Worm (Caenorhabditis elegans) whole organism, L4 larva: ENCODE results near the gene cyn-8.

Experiments
- D1046.2 ChIP-seq: fragments of 200-800 bp; sonication (Bioruptor generic); IDR thresholded peaks from 2 replicates; pipeline ENCODE4 v1.3.6; 2022; ENCODE audit warnings: missing genetic modification characterization, missing compliant biosample characterization
- F37D6.2 ChIP-seq: sonication (generic microtip); optimal IDR thresholded peaks from 2 replicates; lab custom pipeline; 2016; ENCODE audit warnings: mild to moderate bottlenecking, missing genetic modification characterization, missing compliant biosample characterization
- F44E2.7 ChIP-seq: fragments of 200-800 bp; sonication (Bioruptor generic); IDR thresholded peaks from 2 replicates; pipeline ENCODE4 v2.1.2; 2022; ENCODE audit warnings: missing genetic modification characterization, missing compliant biosample characterization
- F49E8.2 ChIP-seq: sonication (generic microtip); optimal IDR thresholded peaks from 2 replicates; lab custom pipeline; 2016; ENCODE audit warnings: missing compliant biosample characterization, mild to moderate bottlenecking, missing genetic modification characterization, borderline replicate concordance
- T20F7.1 ChIP-seq: fragments of 200-800 bp; sonication (Bioruptor generic); optimal IDR thresholded peaks from 2 replicates; lab custom pipeline; 2018; ENCODE audit warnings: mild to moderate bottlenecking, missing genetic modification characterization, missing compliant biosample characterization
- Y105C5A.15 ChIP-seq: fragments of 200-800 bp; sonication (Bioruptor generic); IDR thresholded peaks from 2 replicates; pipeline ENCODE4 v1.3.6; 2022; ENCODE audit warnings: missing genetic modification characterization, missing compliant biosample characterization
- Y5F2A.4 ChIP-seq: fragments of 200-800 bp; sonication (Bioruptor generic); optimal IDR thresholded peaks from 2 replicates; lab custom pipeline; 2018; ENCODE audit warnings: mild to moderate bottlenecking, missing genetic modification characterization, missing compliant biosample characterization
- aha-1 ChIP-seq: fragments of 150-350 bp; peaks from one replicate; lab custom pipeline; 2014; ENCODE audit warnings: missing biosample characterization, missing genetic modification characterization
- ceh-32 ChIP-seq: sonication (generic microtip); optimal IDR thresholded peaks from 2 replicates; lab custom pipeline; 2016; ENCODE audit warnings: mild to moderate bottlenecking, missing genetic modification characterization, missing compliant biosample characterization; ENCODE audit not compliant: poor library complexity
- ceh-62 ChIP-seq: sonication (generic microtip); optimal IDR thresholded peaks from 2 replicates; lab custom pipeline; 2017; ENCODE audit warnings: missing biosample characterization, missing genetic modification characterization
- ctbp-1 ChIP-seq: fragments of 200-800 bp; sonication (Bioruptor generic); IDR thresholded peaks from 2 replicates; pipeline ENCODE4 v1.3.6; 2022; ENCODE audit warnings: missing genetic modification reagents, missing genetic modification characterization, missing compliant biosample characterization
- dmd-6 ChIP-seq: fragments of 200-800 bp; sonication (Bioruptor generic); IDR thresholded peaks from 2 replicates; pipeline ENCODE4 v1.3.6; 2022; ENCODE audit warnings: missing genetic modification reagents, missing genetic modification characterization, missing compliant biosample characterization
- egl-27 ChIP-seq: sonication (generic microtip); optimal IDR thresholded peaks from 3 replicates; lab custom pipeline; 2017; ENCODE audit warnings: missing biosample characterization, missing genetic modification reagents, missing genetic modification characterization
- fkh-10 ChIP-seq: fragments of 150-350 bp; optimal IDR thresholded peaks from 2 replicates; lab custom pipeline; 2014; ENCODE audit warnings: missing biosample characterization, missing genetic modification reagents, missing genetic modification characterization
- hif-1 ChIP-seq, 2 experiments: sonication (generic microtip); optimal IDR thresholded peaks; 2 replicates each; lab custom pipeline; 2016 to 2017; ENCODE audit warnings: missing compliant biosample characterization in 2 of 2, missing genetic modification characterization in 2 of 2, missing genetic modification reagents in 2 of 2, missing genotype in 2 of 2, mild to moderate bottlenecking in 1 of 2
- hmg-1.1 ChIP-seq: fragments of 200-800 bp; sonication (Bioruptor generic); IDR thresholded peaks from 2 replicates; pipeline ENCODE4 v1.3.6; 2022; ENCODE audit warnings: missing genetic modification reagents, missing genetic modification characterization, missing compliant biosample characterization
- lim-7 ChIP-seq: fragments of 200-800 bp; sonication (Bioruptor generic); IDR thresholded peaks from 2 replicates; pipeline ENCODE4 v1.3.6; 2022; ENCODE audit warnings: missing genetic modification characterization, missing compliant biosample characterization
- lin-15B ChIP-seq: fragments of 150-350 bp; sonication (generic microtip); optimal IDR thresholded peaks from 3 replicates; lab custom pipeline; 2014; ENCODE audit warnings: missing biosample characterization, missing genetic modification characterization
- mdt-29 ChIP-seq: fragments of 200-800 bp; sonication (Bioruptor generic); IDR thresholded peaks from 2 replicates; pipeline ENCODE4 v1.3.6; 2022; ENCODE audit warnings: missing genetic modification reagents, missing genetic modification characterization, missing compliant biosample characterization
- mes-2 ChIP-seq: sonication (generic microtip); optimal IDR thresholded peaks from 2 replicates; lab custom pipeline; 2016; ENCODE audit warnings: missing genotype, mild to moderate bottlenecking, missing genetic modification characterization, missing compliant biosample characterization; ENCODE audit not compliant: poor library complexity, severe bottlenecking
- nhr-10 ChIP-seq: fragments of 150-350 bp; optimal IDR thresholded peaks from 2 replicates; lab custom pipeline; 2014; ENCODE audit warnings: missing biosample characterization, missing genetic modification characterization
- nhr-111 ChIP-seq: fragments of 200-800 bp; sonication (Bioruptor generic); optimal IDR thresholded peaks from 2 replicates; lab custom pipeline; 2018; ENCODE audit warnings: mild to moderate bottlenecking, missing genetic modification characterization, missing compliant biosample characterization
- nhr-28 ChIP-seq: fragments of 150-350 bp; optimal IDR thresholded peaks from 2 replicates; lab custom pipeline; 2014; ENCODE audit warnings: missing biosample characterization, missing genetic modification characterization
- nhr-48 ChIP-seq: sonication (generic microtip); optimal IDR thresholded peaks from 2 replicates; lab custom pipeline; 2016; ENCODE audit warnings: mild to moderate bottlenecking, missing genetic modification characterization, missing compliant biosample characterization
- nhr-77 ChIP-seq: fragments of 150-350 bp; optimal IDR thresholded peaks from 2 replicates; lab custom pipeline; 2014; ENCODE audit warnings: missing biosample characterization, missing genetic modification characterization
- pha-4 ChIP-seq, 2 experiments: fragments of 150-350 bp in 1 of 2; fragments of 200-800 bp in 1 of 2; sonication (Bioruptor generic) in 1 of 2; IDR thresholded peaks in 1 of 2; optimal IDR thresholded peaks in 1 of 2; 2 replicates each; pipeline versions ENCODE4 v1.3.6 to Lab custom; 2014 to 2022; ENCODE audit warnings: missing genetic modification characterization in 2 of 2, missing genetic modification reagents in 2 of 2, missing biosample characterization in 1 of 2, missing compliant biosample characterization in 1 of 2
- php-3 ChIP-seq: fragments of 200-800 bp; sonication (Bioruptor generic); IDR thresholded peaks from 2 replicates; pipeline ENCODE4 v1.3.6; 2022; ENCODE audit warnings: missing genetic modification reagents, missing genetic modification characterization, missing compliant biosample characterization
- rbr-2 ChIP-seq: sonication (generic microtip); optimal IDR thresholded peaks from 2 replicates; lab custom pipeline; 2016; ENCODE audit warnings: missing genotype, missing genetic modification characterization, missing compliant biosample characterization
- snpc-1.2 ChIP-seq: fragments of 200-800 bp; sonication (Bioruptor generic); IDR thresholded peaks from 2 replicates; pipeline ENCODE4 v1.3.6; 2022; ENCODE audit warnings: missing genetic modification reagents, missing genetic modification characterization, missing compliant biosample characterization
- spr-1 ChIP-seq: sonication (generic microtip); optimal IDR thresholded peaks from 2 replicates; lab custom pipeline; 2016; ENCODE audit warnings: mild to moderate bottlenecking, missing genetic modification characterization, missing compliant biosample characterization
- unc-62 ChIP-seq, 3 experiments: fragments of 150-350 bp in 1 of 3; sonication (generic microtip); optimal IDR thresholded peaks in 2 of 3; peaks in 1 of 3; 1 replicate in 1 of 3; 2 replicates in 2 of 3; lab custom pipeline; 2014 to 2017; ENCODE audit warnings: missing biosample characterization in 3 of 3, missing genetic modification characterization in 3 of 3, missing genetic modification reagents in 3 of 3, missing genotype in 1 of 3
- zfp-2 ChIP-seq: sonication (generic microtip); optimal IDR thresholded peaks from 2 replicates; lab custom pipeline; 2016; ENCODE audit warnings: mild to moderate bottlenecking, missing genetic modification characterization, missing compliant biosample characterization
- zip-2 ChIP-seq: fragments of 150-350 bp; optimal IDR thresholded peaks from 2 replicates; lab custom pipeline; 2014; ENCODE audit warnings: missing biosample characterization, missing genetic modification characterization
- ztf-11 ChIP-seq: fragments of 150-350 bp; optimal IDR thresholded peaks from 2 replicates; lab custom pipeline; 2014; ENCODE audit warnings: missing biosample characterization, missing genetic modification characterization

cyn-8 gene

DNA sequence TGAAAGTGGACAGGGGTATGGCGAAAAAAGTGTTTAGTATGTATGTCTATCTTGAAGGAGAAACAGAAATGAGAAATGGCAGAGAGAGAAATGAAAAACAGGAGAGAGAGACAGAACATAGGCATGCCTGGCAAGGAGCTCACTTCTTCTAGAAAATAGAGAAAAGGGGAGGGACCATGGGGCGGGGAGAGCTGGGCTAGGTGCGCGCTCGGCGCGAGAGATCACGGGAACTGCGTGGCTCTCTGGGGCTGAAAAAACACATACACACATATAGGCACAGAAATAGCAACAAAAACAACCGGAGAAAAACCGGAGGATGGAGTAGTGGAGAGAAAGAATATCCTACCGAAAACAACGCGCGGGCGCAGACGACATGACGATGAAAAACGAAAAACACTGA is 40.9 kb downstream of the cyn-8 start:
- TF ChIP-seq egl-27 (tag; lab: Kevin White, UChicago) (no peak), hmg-1.1 (GFP tag; lab: Robert Waterston, UW) (peak; percentile 31; the same call in 1 of the 2 replicates), fkh-10 (GFP tag; lab: Kevin White, UChicago) (peak; percentile 27), rbr-2 (peak; percentile 66)

DNA sequence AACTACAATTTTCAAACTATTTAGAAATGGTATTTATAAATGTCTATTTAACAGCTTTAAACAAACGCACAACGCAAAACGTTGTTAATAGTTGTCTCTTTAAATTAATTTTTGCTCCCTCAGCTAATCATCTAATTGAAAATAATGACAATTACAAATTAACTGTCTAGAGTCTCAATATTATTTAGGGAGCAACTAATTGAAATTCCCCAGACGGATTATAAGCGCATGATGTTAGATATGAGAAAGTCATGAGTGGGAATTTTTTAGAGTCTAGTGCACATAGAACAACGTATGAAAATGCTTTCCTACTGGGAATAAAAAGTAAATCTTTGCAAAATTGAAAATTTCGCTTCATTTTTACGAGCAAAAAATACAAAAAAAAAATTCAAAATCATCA is 41.9 kb downstream of the cyn-8 start:
- TF ChIP-seq nhr-10 (tag; lab: Kevin White, UChicago) (no peak), ceh-32 (tag; lab: Kevin White, UChicago) (no peak), Y105C5A.15 (GFP tag; lab: Robert Waterston, UW) (no peak), mdt-29 (GFP tag; lab: Robert Waterston, UW) (no peak), aha-1 (tag; lab: Kevin White, UChicago) (peak; percentile 49), F44E2.7 (GFP tag; lab: Robert Waterston, UW) (no peak), snpc-1.2 (no peak), unc-62 (GFP tag; optimal IDR thresholded peaks at IDR 0.05 in 1 of 2; lab: Kevin White, UChicago) (peak in 1 of 2 experiments; percentile 8), unc-62 (tag; optimal IDR thresholded peaks at IDR 0.05; lab: Kevin White, UChicago) (no peak), Y5F2A.4 (GFP tag; lab: Kevin White, UChicago) (no peak)

DNA sequence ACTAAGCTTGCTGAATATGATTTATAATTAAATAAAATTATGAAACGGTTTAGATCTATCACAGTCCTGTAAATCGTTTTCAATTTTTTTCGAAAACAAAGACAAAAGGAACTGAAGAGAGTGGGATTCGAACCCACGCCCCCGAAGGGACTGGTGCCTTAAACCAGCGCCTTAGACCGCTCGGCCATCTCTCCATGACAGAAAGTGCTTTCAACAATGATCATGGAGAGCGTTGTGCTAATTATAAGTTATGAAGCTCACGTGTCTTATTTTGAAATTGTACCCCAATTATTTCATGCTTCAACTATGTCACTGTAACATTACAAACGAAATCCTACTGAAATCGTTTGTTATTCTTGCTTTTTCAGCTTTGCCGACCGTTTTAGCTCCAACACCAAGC is 44.7 kb downstream of the cyn-8 start:
- TF ChIP-seq dmd-6 (GFP tag; lab: Robert Waterston, UW) (peak; percentile 19; the same call in 1 of the 2 replicates), lim-7 (GFP tag; lab: Robert Waterston, UW) (0 out of 2 replicates have a peak, but pooled peaks have one; percentile 35), php-3 (no peak), ctbp-1 (GFP tag; lab: Robert Waterston, UW) (0 out of 2 replicates have a peak, but pooled peaks have one; percentile 32), zip-2 (no peak), ceh-62 (tag; lab: Kevin White, UChicago) (no peak), pha-4 (GFP tag; IDR thresholded peaks at IDR 0.05; lab: Robert Waterston, UW) (peak; percentile 26; the same call in 1 of the 2 replicates), pha-4 (tag; optimal IDR thresholded peaks at IDR 0.05; lab: Kevin White, UChicago) (no peak)

DNA sequence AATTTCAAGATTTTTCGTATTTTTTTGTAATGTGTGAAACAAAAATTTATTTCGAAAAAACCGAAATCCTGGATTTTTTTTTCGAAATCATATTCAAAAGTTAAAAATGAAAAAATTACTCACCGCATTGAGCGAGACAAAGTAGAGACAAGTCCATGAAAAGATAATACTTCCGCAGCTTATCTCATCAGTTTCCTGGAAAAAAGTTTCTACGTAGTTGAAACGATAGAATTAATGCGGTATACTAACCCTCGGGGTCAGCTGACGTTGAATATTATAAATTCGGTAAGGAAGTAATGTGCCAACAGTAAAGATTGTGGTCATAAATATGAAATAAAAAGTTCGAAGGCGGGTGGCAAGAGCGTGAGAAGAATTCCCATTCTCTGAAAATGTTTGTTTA is 46.9 kb downstream of the cyn-8 start:
- TF ChIP-seq mes-2 (tag; lab: Kevin White, UChicago) (no peak), T20F7.1 (GFP tag; lab: Kevin White, UChicago) (no peak), zfp-2 (tag; lab: Kevin White, UChicago) (no peak), lin-15B (tag; lab: Kevin White, UChicago) (no peak), nhr-28 (tag; lab: Kevin White, UChicago) (no peak), F44E2.7 (GFP tag; lab: Robert Waterston, UW) (no peak), hif-1 (tag; optimal IDR thresholded peaks at IDR 0.05; lab: Kevin White, UChicago) (no peak), F49E8.2 (tag; lab: Kevin White, UChicago) (no peak), nhr-111 (GFP tag; lab: Kevin White, UChicago) (no peak), ztf-11 (no peak), nhr-48 (no peak), nhr-77 (tag; lab: Kevin White, UChicago) (no peak), F37D6.2 (tag; lab: Kevin White, UChicago) (no peak), egl-27 (tag; lab: Kevin White, UChicago) (no peak), D1046.2 (no peak), php-3 (no peak), spr-1 (tag; lab: Kevin White, UChicago) (no peak)
